Worm (Caenorhabditis elegans) whole organism, young adult: ENCODE measurements around the gene ttll-4.

Source experiments
- Y53F4B.3 ChIP-seq: fragments of 200-800 bp; sonication (Bioruptor generic); IDR thresholded peaks from 2 replicates; pipeline ENCODE4 v1.3.6; 2022; ENCODE audit warnings: missing genetic modification reagents, missing genetic modification characterization, missing compliant biosample characterization
- aptf-2 ChIP-seq: fragments of 200-800 bp; sonication (Bioruptor generic); conservative IDR thresholded peaks from 2 replicates; pipeline ENCODE4 v1.3.6; 2022; ENCODE audit warnings: missing genetic modification reagents, missing genetic modification characterization, missing compliant biosample characterization
- gei-17 ChIP-seq: fragments of 200-800 bp; sonication (Bioruptor generic); optimal IDR thresholded peaks from 2 replicates; lab custom pipeline; 2018; ENCODE audit warnings: mild to moderate bottlenecking, missing genetic modification characterization, missing compliant biosample characterization
- hlh-26 ChIP-seq: fragments of 200-800 bp; sonication (Bioruptor generic); conservative IDR thresholded peaks from 2 replicates; pipeline ENCODE4 v1.3.6; 2022; ENCODE audit warnings: missing genetic modification reagents, missing genetic modification characterization, missing compliant biosample characterization
- lsy-27 ChIP-seq: sonication (generic microtip); optimal IDR thresholded peaks from 2 replicates; lab custom pipeline; 2017; ENCODE audit warnings: missing genetic modification characterization, mild to moderate bottlenecking, missing compliant biosample characterization, antibody characterized with exemption, missing genotype, borderline replicate concordance; ENCODE audit not compliant: insufficient read depth
- mes-4 ChIP-seq: sonication (generic microtip); optimal IDR thresholded peaks from 2 replicates; lab custom pipeline; 2016; ENCODE audit warnings: missing genotype, missing genetic modification characterization, missing compliant biosample characterization
- nfyb-1 ChIP-seq: fragments of 200-800 bp; sonication (Bioruptor generic); IDR thresholded peaks from 2 replicates; pipeline ENCODE4 v1.3.6; 2022; ENCODE audit warnings: missing genetic modification reagents, missing genetic modification characterization, missing compliant biosample characterization
- pha-4 ChIP-seq: fragments of 150-350 bp; sonication (generic microtip); optimal IDR thresholded peaks from 2 replicates; lab custom pipeline; 2014; ENCODE audit warnings: missing biosample characterization, missing genetic modification reagents, missing genetic modification characterization
- somi-1 ChIP-seq: fragments of 200-800 bp; sonication (Bioruptor generic); optimal IDR thresholded peaks from 2 replicates; lab custom pipeline; 2018; ENCODE audit warnings: mild to moderate bottlenecking, missing genetic modification characterization, missing compliant biosample characterization
- unc-62 ChIP-seq: fragments of 150-350 bp; optimal IDR thresholded peaks from 2 replicates; lab custom pipeline; 2014; ENCODE audit warnings: missing biosample characterization, missing genetic modification reagents, missing genetic modification characterization

ce11 chrIII:10179444-10179843 lies 55.5 kb downstream of the ttll-4 start:
- no peak for TF ChIP-seq somi-1 (GFP tag; lab: Kevin White, UChicago)
- no peak for TF ChIP-seq pha-4 (tag; lab: Kevin White, UChicago)
- TF ChIP-seq unc-62 = no peak
- no peak for TF ChIP-seq Y53F4B.3 (GFP tag; lab: Robert Waterston, UW)
- TF ChIP-seq hlh-26 (GFP tag; lab: Robert Waterston, UW) = no peak
- TF ChIP-seq mes-4 (tag; lab: Kevin White, UChicago) = no peak
- TF ChIP-seq nfyb-1 = no peak
- TF ChIP-seq aptf-2 = no peak
- TF ChIP-seq lsy-27 (tag; lab: Kevin White, UChicago) = no peak
- no peak for TF ChIP-seq gei-17 (GFP tag; lab: Kevin White, UChicago)
